Worm (Caenorhabditis elegans) whole organism, L4/young adult: Measurements from ENCODE around the gene C32C4.16.

Experiments
- W03F9.2 ChIP-seq: fragments of 150-350 bp; optimal IDR thresholded peaks from 2 replicates; lab custom pipeline; 2014; ENCODE audit warnings: missing biosample characterization, missing genetic modification characterization
- dao-5 ChIP-seq: sonication (generic microtip); optimal IDR thresholded peaks from 2 replicates; lab custom pipeline; 2016; ENCODE audit warnings: missing genotype, missing genetic modification characterization, moderate library complexity, missing compliant biosample characterization
- him-1 ChIP-seq: sonication (generic microtip); optimal IDR thresholded peaks from 2 replicates; lab custom pipeline; 2016; ENCODE audit warnings: missing genotype, missing genetic modification reagents, missing genetic modification characterization, missing compliant biosample characterization

Gene C32C4.16

DNA sequence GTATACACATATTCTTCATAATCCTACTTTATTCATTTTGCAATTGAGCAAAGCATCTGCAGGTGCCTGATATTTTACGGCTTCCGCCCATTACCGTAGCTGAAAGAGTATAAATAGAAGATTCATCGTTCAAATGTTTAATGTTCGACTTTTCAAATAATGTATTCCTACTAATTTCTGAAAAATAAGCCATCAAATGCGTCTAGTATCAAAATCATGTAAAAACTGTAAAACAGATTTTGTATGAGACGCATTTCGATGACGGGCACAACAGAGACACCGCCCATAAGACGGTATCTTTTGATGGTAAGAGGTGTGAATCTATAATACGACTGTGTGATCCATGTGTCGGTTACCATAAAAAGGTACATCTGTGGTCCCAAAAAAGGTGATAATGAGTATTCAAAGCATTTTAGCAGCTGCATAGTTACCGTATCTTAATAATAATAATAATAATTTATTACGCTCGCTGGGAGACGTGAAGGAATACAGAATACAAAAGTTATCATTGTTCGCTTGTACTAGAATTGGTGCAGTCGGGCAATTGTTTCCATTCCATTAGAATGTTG is at the start of gene C32C4.16, which contains the start of gene C32C4.3:
TSS of gene C32C4.16 (plus strand) at position 519 of the 569 bp plus-strand sequence.
TSS of gene C32C4.3 (minus strand) at position 101 of the 569 bp plus-strand sequence.
- no peak for TF ChIP-seq dao-5
- no peak for TF ChIP-seq him-1 (tag; lab: Kevin White, UChicago)
- no peak for TF ChIP-seq W03F9.2 (tag; lab: Kevin White, UChicago)

ce11 chrV:10598670-10599154 is 48.6 kb upstream of the C32C4.16 start, which contains the start of gene scpl-4:
Gene scpl-4, plus strand, starts transcription at chrV:10599104.
- TF ChIP-seq W03F9.2 (tag; lab: Kevin White, UChicago), result no peak
- no peak for TF ChIP-seq dao-5
- no peak for TF ChIP-seq him-1 (tag; lab: Kevin White, UChicago)

DNA sequence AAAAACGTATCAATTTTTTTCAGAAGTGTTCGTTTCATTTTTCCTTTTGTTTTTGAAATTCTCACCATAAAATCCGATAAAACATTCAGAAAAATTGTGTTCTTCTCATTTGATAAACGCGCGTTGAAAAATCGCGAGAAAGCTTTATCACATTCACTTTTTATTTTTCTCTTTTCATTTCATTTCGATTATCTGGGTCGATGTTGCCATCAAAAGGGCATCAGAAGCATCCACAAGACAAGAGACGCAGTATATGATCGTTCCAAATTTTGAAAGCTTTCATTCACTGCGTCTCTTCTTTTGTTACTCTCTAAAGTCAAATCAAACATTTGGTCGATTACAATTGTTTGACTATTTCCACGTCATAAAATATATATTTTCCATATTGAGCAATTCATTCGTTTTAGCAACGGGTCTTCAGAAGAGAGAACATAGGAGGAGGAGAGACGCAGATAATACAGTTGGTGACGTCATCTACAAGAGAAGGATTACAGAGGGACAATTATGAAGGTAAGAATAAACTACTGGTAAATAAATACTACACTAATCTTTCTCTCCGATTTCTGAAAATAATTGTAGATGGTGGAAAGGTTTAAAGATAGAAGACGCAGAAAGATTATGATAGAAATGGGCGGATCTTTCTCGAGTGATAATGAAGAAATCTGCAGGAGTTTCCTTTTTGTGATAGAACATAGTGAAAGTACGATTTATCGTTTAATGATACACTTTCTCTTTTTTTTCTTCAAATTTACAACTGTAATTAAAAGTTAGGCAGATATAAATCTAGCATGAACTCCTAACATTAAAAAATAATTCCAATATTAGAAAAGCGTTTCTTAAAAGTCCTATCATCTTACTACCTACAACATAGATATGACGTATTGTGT is 45.1 kb upstream of the C32C4.16 start, which contains the start of gene H27A22.1:
TSS of gene H27A22.1 (plus strand) at position 505 of the 887 bp plus-strand sequence.
- TF ChIP-seq dao-5 (no peak), W03F9.2 (tag; lab: Kevin White, UChicago) (no peak), him-1 (tag; lab: Kevin White, UChicago) (no peak)

DNA sequence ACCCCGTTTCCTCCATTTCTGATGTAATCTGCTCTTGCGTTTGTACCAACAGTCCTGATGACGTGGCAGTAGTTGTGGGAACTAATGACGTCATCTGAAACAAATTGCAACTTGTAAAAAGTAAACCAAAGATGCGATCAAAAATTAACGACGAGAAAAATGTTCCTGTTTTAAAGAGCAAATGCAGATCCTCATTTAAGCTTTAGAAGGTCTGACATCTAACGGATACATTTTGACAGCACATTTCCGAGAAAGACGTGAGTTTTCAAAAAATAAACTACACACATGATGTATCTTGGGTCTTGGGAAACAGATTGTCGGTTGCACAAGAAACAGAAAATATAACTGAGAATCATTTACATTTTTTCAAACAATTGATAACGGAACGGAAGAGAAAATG is 31.9 kb upstream of the C32C4.16 start, which contains the start of gene H09F14.1:
TSS of gene H09F14.1 (minus strand) at position 101 of the 400 bp plus-strand sequence.
- no peak for TF ChIP-seq W03F9.2 (tag; lab: Kevin White, UChicago)

DNA sequence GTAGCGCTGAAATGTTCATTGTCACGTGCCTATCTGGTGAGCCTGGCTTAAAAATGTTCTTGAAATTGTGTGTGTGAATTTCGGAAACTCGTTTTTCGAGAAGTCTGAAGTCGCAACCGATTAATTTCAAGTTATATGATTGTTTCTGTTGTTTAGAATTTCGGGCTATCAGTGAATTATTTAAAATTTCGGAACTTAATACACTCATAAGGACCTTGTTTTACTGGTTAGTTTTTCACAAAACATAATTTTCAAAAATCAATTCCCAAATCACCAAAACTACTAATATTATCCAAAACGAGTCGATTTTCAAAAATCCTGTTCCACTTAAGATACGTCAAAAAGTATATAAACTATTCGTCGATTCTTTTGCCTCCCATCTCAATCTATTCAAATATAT is 16.9 kb upstream of the C32C4.16 start:
- TF ChIP-seq W03F9.2 (tag; lab: Kevin White, UChicago), result no peak
- no peak for TF ChIP-seq him-1 (tag; lab: Kevin White, UChicago)
- no peak for TF ChIP-seq dao-5

DNA sequence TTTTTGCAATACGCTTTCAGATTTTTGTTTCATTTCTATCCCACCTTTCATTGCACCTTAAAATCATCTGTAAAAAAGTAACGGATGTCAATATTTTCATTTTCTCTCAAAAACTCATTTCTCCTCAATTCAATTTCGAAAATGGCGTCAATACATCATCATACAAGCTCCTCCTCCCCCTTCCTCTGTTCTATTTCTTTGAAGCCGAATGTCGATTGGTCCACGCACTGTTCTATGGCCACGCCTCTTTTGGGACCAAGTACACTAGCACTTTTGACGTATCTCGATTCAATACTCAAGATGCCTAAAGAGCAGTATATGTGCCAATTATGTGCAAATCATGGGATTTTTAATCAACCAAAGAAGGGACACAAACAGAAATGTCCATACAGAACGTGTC is 14.6 kb upstream of the C32C4.16 start, which contains the start of gene mab-23:
TSS of gene mab-23 (plus strand) at position 301 of the 400 bp plus-strand sequence.
- no peak for TF ChIP-seq him-1 (tag; lab: Kevin White, UChicago)
- TF ChIP-seq W03F9.2 (tag; lab: Kevin White, UChicago), result no peak
- TF ChIP-seq dao-5, result no peak

DNA sequence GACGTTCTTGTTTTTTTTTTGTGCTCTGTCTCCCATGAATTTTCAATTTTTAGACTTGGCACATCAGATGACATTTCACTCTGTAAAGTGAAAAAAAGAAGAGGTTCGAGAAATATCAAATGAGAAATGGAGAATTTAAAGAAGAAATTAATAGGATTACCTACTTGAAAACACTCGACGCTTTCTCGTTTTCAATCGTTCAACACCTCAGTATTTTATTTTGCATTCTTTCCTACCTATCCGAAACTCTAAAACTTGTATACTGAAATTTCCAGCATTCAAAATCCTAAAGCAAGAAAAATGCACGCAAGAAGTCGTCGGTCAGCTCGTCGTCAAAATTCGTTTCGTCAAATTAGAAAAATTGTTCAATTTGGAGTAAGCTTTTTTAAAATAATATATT is 11.6 kb upstream of the C32C4.16 start, which contains the start of gene kvs-2:
TSS of gene kvs-2 (plus strand) at position 301 of the 400 bp plus-strand sequence.
- no peak for TF ChIP-seq him-1 (tag; lab: Kevin White, UChicago)
- TF ChIP-seq W03F9.2 (tag; lab: Kevin White, UChicago), result no peak
- TF ChIP-seq dao-5, result no peak

ce11 chrV:10640977-10641376 is 6.4 kb upstream of the C32C4.16 start:
- no peak for TF ChIP-seq W03F9.2 (tag; lab: Kevin White, UChicago)

DNA sequence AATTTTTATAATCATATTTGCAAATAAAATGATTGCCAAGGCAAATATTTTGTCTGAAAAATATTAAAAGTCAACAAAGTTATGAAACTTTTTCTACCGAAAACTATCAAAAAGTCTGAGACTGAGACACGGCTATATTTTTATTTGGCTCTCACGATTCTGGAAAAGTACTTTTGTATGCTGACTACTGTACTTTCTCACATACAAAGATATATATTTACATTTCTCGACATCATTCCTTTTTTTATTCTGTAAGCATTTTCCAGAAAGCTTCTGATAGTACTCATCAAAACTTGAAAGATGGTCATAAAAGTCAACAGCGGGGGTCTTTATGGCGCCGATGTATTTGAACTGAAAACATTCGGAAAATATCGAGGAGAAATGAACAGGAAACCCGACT is 785 bp downstream of the C32C4.16 start, which contains the start of gene aqp-6:
TSS of gene aqp-6 (plus strand) at position 301 of the 400 bp plus-strand sequence.
- TF ChIP-seq W03F9.2 (tag; lab: Kevin White, UChicago) (no peak), him-1 (tag; lab: Kevin White, UChicago) (no peak)

- TF ChIP-seq him-1 (tag; lab: Kevin White, UChicago) (no peak), W03F9.2 (tag; lab: Kevin White, UChicago) (no peak), dao-5 (no peak)
Measured at ce11 chrV:10654165-10654564, 6.8 kb downstream of the C32C4.16 start, which contains the start of gene ugt-35. Gene ugt-35, minus strand, starts transcription at chrV:10654265.

- TF ChIP-seq W03F9.2 (tag; lab: Kevin White, UChicago) (no peak), him-1 (tag; lab: Kevin White, UChicago) (no peak), dao-5 (no peak)
Measured at ce11 chrV:10656958-10657357, 9.6 kb downstream of the C32C4.16 start, which contains the start of gene ugt-34. Gene ugt-34, minus strand, starts transcription at chrV:10656978.

- no peak for TF ChIP-seq dao-5
- TF ChIP-seq W03F9.2 (tag; lab: Kevin White, UChicago), result no peak
- no peak for TF ChIP-seq him-1 (tag; lab: Kevin White, UChicago)
Measured at ce11 chrV:10657959-10658358, 10.6 kb downstream of the C32C4.16 start, which contains the start of gene tut-2. Gene tut-2, plus strand, starts transcription at chrV:10658235.

DNA sequence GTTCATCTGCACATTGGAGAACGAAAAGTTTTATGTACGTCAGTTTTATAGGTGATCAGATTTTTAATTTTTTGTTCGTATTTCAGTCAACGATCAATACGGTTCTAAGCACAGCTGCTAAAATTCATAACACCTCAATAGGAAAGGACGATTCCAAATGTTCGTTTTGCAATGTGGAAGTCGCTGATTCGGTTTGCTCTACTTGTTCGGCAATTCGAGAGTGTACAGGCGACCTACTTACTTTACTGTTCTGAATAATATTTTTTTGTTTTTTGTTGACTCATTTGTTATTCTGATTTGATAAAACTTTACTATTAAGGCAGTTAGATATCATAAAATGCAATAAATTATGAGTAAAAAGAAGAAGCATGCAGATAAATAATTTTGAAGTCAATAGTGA is 12.0 kb downstream of the C32C4.16 start:
- TF ChIP-seq W03F9.2 (tag; lab: Kevin White, UChicago) (no peak), him-1 (tag; lab: Kevin White, UChicago) (no peak), dao-5 (no peak)
